Fruit fly (Drosophila melanogaster): Measurements from ENCODE around the gene CG4281.

Gene CG4281

DNA sequence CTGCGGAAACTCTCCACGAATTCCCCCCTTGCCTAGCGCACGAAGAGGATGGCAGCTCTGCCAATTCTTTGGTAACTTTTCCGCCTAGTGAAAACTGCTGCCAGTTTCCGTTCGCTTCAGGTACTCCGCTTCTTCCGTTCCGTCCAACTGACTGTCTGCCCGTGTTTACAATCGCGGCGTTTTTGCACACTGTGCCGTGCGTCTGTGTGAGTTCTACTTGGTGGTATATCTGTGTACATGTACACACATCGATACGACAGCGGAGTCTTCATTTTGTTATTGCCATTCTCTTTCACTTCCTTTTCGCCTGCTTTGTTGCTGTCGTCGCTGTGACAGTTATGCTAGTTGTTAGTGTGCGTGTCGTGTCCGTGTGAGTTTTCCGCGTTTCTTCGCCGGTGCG lies 52.1 kb downstream of the CG4281 start (continued):
- TF ChIP-seq ap (GFP tag; IDR thresholded peaks at IDR 0.05) (no peak), schlank (tag; optimal IDR thresholded peaks at IDR 0.05) (peak; percentile 3), mld (GFP tag; IDR thresholded peaks at IDR 0.05; ENCODE audit: partially characterized antibody) (no peak), CG18476 (GFP tag; optimal IDR thresholded peaks at IDR 0.05) (no peak), sim (GFP tag; IDR thresholded peaks at IDR 0.05) (no peak), CG3838 (GFP tag; optimal IDR thresholded peaks at IDR 0.05) (no peak), CG11695 (GFP tag; IDR thresholded peaks at IDR 0.05) (no peak), org-1 (GFP tag; optimal IDR thresholded peaks at IDR 0.05) (no peak), CG18599 (GFP tag; optimal IDR thresholded peaks at IDR 0.05) (peak; percentile 64), sc (optimal IDR thresholded peaks at IDR 0.05) (no peak), sc (GFP tag; optimal IDR thresholded peaks at IDR 0.05) (no peak), CG7357 (GFP tag; IDR thresholded peaks at IDR 0.05) (no peak), CG12236 (GFP tag; optimal IDR thresholded peaks at IDR 0.05) (no peak), Xrp1 (GFP tag; IDR thresholded peaks at IDR 0.05) (no peak), Drgx (GFP tag; IDR thresholded peaks at IDR 0.05) (peak; percentile 54; the same call in 1 of the 2 replicates), CG34224 (GFP tag; IDR thresholded peaks at IDR 0.05; ENCODE audit: partially characterized antibody) (no peak), Ssrp (tag; optimal IDR thresholded peaks at IDR 0.05) (no peak), CG10321 (GFP tag; IDR thresholded peaks at IDR 0.05) (no peak), CG6689 (GFP tag; IDR thresholded peaks at IDR 0.05) (no peak), pfk (GFP tag; optimal IDR thresholded peaks at IDR 0.05) (peak; percentile 69), trem (tag; optimal IDR thresholded peaks at IDR 0.05) (no peak), CG12391 (tag; optimal IDR thresholded peaks at IDR 0.05) (no peak), YL-1 (GFP tag; optimal IDR thresholded peaks at IDR 0.05) (peak; percentile 25), CHES-1-like (GFP tag; optimal IDR thresholded peaks at IDR 0.05) (peak; percentile 16), Lim3 (GFP tag; IDR thresholded peaks at IDR 0.05) (no peak), Sox100B (GFP tag; optimal IDR thresholded peaks at IDR 0.05) (no peak), bbx (GFP tag; IDR thresholded peaks at IDR 0.05; ENCODE audit: partially characterized antibody) (no peak), sens-2 (GFP tag; IDR thresholded peaks at IDR 0.05) (no peak), Usf (GFP tag; optimal IDR thresholded peaks at IDR 0.05) (no peak), CoRest (tag; optimal IDR thresholded peaks at IDR 0.05) (peak; percentile 16), E2f1 (GFP tag; IDR thresholded peaks at IDR 0.05) (no peak), lov (optimal IDR thresholded peaks at IDR 0.05) (no peak), lov (GFP tag; IDR thresholded peaks at IDR 0.05) (no peak), CG11723 (GFP tag; optimal IDR thresholded peaks at IDR 0.05) (no peak), Camta (GFP tag; optimal IDR thresholded peaks at IDR 0.05) (no peak), stwl (tag; optimal IDR thresholded peaks at IDR 0.05) (no peak), E2f2 (GFP tag; IDR thresholded peaks at IDR 0.05) (0 out of 2 replicates have a peak, but pooled peaks have one; percentile 11), mirr (GFP tag; optimal IDR thresholded peaks at IDR 0.05) (peak; percentile 59), CG31224 (GFP tag; IDR thresholded peaks at IDR 0.05) (no peak), bab2 (GFP tag; optimal IDR thresholded peaks at IDR 0.05) (no peak), exex (tag; optimal IDR thresholded peaks at IDR 0.05) (no peak), Tbp (GFP tag; optimal IDR thresholded peaks at IDR 0.05) (no peak), CG10274 (GFP tag; optimal IDR thresholded peaks at IDR 0.05) (peak; percentile 21), shn (GFP tag; optimal IDR thresholded peaks at IDR 0.05) (no peak), CG10431 (GFP tag; optimal IDR thresholded peaks at IDR 0.05) (no peak), CG8765 (GFP tag; IDR thresholded peaks at IDR 0.05) (no peak), CG42726 (GFP tag; IDR thresholded peaks at IDR 0.05; ENCODE audit: partially characterized antibody) (no peak), CG14667 (GFP tag; IDR thresholded peaks at IDR 0.05) (no peak), pita (GFP tag; optimal IDR thresholded peaks at IDR 0.05) (no peak), insv (GFP tag; optimal IDR thresholded peaks at IDR 0.05) (peak in 1 of 2 experiments; percentile 47), CG8924 (tag; optimal IDR thresholded peaks at IDR 0.05) (no peak), tna (GFP tag; IDR thresholded peaks at IDR 0.05; ENCODE audit: partially characterized antibody) (no peak)
